Fruit fly (Drosophila melanogaster) whole organism, adult: ENCODE data around the gene CG32813.

ENCODE experiments used
- CG11617 ChIP-seq: fragments of 200-800 bp; sonication (Bioruptor generic); optimal IDR thresholded peaks from 2 replicates; lab custom pipeline; 2017; ENCODE audit warnings: mild to moderate bottlenecking, missing biosample characterization, missing genetic modification reagents, missing genetic modification characterization
- CG12768 ChIP-seq: fragments of 200-800 bp; sonication (Bioruptor generic); optimal IDR thresholded peaks from 2 replicates; lab custom pipeline; 2017; ENCODE audit warnings: missing biosample characterization, missing genetic modification characterization, mild to moderate bottlenecking, moderate library complexity, missing genetic modification reagents
- CG14711 ChIP-seq: fragments of 200-800 bp; sonication (Bioruptor generic); optimal IDR thresholded peaks from 2 replicates; lab custom pipeline; 2018; ENCODE audit warnings: missing biosample characterization, mild to moderate bottlenecking, missing genetic modification characterization, moderate library complexity
- CG1620 ChIP-seq: fragments of 200-800 bp; sonication (Bioruptor generic); optimal IDR thresholded peaks from 2 replicates; lab custom pipeline; 2016; ENCODE audit warnings: missing biosample characterization, missing genetic modification characterization
- CG33017 ChIP-seq: fragments of 200-800 bp; sonication (Bioruptor generic); optimal IDR thresholded peaks from 2 replicates; lab custom pipeline; 2018; ENCODE audit warnings: missing biosample characterization, mild to moderate bottlenecking, missing genetic modification characterization, moderate library complexity
- CG5204 ChIP-seq: fragments of 200-800 bp; sonication (Bioruptor generic); optimal IDR thresholded peaks from 2 replicates; lab custom pipeline; 2016; ENCODE audit warnings: missing biosample characterization, missing genetic modification characterization
- CG7045 ChIP-seq: fragments of 200-800 bp; sonication (Bioruptor generic); optimal IDR thresholded peaks from 2 replicates; lab custom pipeline; 2017; ENCODE audit warnings: missing biosample characterization, mild to moderate bottlenecking, missing genetic modification characterization
- CG7101 ChIP-seq: fragments of 200-800 bp; sonication (Bioruptor generic); optimal IDR thresholded peaks from 2 replicates; lab custom pipeline; 2018; ENCODE audit warnings: missing biosample characterization, mild to moderate bottlenecking, missing genetic modification characterization, moderate library complexity
- Clk ChIP-seq: fragments of 200-800 bp; sonication (Bioruptor generic); optimal IDR thresholded peaks from 2 replicates; lab custom pipeline; 2017; ENCODE audit warnings: missing biosample characterization, missing genetic modification characterization
- Crg-1 ChIP-seq: fragments of 200-800 bp; sonication (Bioruptor generic); optimal IDR thresholded peaks from 2 replicates; lab custom pipeline; 2016; ENCODE audit warnings: missing biosample characterization, missing genetic modification characterization
- Hr96 ChIP-seq: fragments of 200-800 bp; sonication (Bioruptor generic); optimal IDR thresholded peaks from 2 replicates; lab custom pipeline; 2016; ENCODE audit warnings: missing biosample characterization, missing genetic modification characterization
- Mnt ChIP-seq: fragments of 200-800 bp; sonication (Bioruptor generic); optimal IDR thresholded peaks from 2 replicates; lab custom pipeline; 2016; ENCODE audit warnings: missing biosample characterization, mild to moderate bottlenecking, missing genetic modification characterization
- bab1 ChIP-seq: fragments of 200-800 bp; sonication (Bioruptor generic); optimal IDR thresholded peaks from 3 replicates; lab custom pipeline; 2019; ENCODE audit warnings: missing biosample characterization, mild to moderate bottlenecking, missing genetic modification characterization, moderate library complexity
- cic ChIP-seq: fragments of 200-800 bp; sonication (Bioruptor generic); optimal IDR thresholded peaks from 2 replicates; lab custom pipeline; 2017; ENCODE audit warnings: missing biosample characterization, mild to moderate bottlenecking, missing genetic modification characterization, moderate library complexity
- cnc ChIP-seq, 2 experiments: fragments of >200 bp; optimal IDR thresholded peaks; 2 replicates each; lab custom pipeline; 2017
- kay ChIP-seq: fragments of 200-800 bp; sonication (Bioruptor generic); peaks from one replicate; lab custom pipeline; 2016; ENCODE audit warnings: missing biosample characterization, missing genetic modification characterization, borderline replicate concordance
- pad ChIP-seq: fragments of 200-800 bp; sonication (Bioruptor generic); optimal IDR thresholded peaks from 3 replicates; lab custom pipeline; 2017; ENCODE audit warnings: missing biosample characterization, missing genetic modification characterization, mild to moderate bottlenecking, moderate library complexity, missing genetic modification reagents
- tj ChIP-seq: fragments of 200-800 bp; sonication (Bioruptor generic); optimal IDR thresholded peaks from 3 replicates; lab custom pipeline; 2017; ENCODE audit warnings: missing biosample characterization, mild to moderate bottlenecking, missing genetic modification characterization, moderate library complexity

The CG32813 gene

dm6 chrX:1372667-1373066 lies 8.0 kb upstream of the CG32813 start:
- TF ChIP-seq CG1620 (GFP tag; lab: Kevin White, UChicago) (no peak), Crg-1 (GFP tag; lab: Kevin White, UChicago) (no peak), kay (GFP tag; lab: Kevin White, UChicago) (no peak), cnc (optimal IDR thresholded peaks at IDR 0.05; lab: Kevin White, UChicago) (no peak), Mnt (GFP tag; lab: Kevin White, UChicago) (no peak), CG7101 (tag; lab: Kevin White, UChicago) (no peak), bab1 (no peak), Hr96 (GFP tag; lab: Kevin White, UChicago) (no peak), CG11617 (GFP tag; lab: Kevin White, UChicago) (no peak), cic (GFP tag; lab: Kevin White, UChicago) (no peak), tj (GFP tag; lab: Kevin White, UChicago) (no peak), CG14711 (tag; lab: Kevin White, UChicago) (no peak), CG7045 (GFP tag; lab: Kevin White, UChicago) (no peak), Clk (GFP tag; lab: Kevin White, UChicago) (no peak), CG12768 (GFP tag; lab: Kevin White, UChicago) (no peak), pad (GFP tag; lab: Kevin White, UChicago) (no peak), CG5204 (GFP tag; lab: Kevin White, UChicago) (no peak), CG33017 (tag; lab: Kevin White, UChicago) (no peak)

dm6 chrX:1375265-1375958 lies 5.3 kb upstream of the CG32813 start, which contains the start of gene AMPKalpha:
Gene AMPKalpha, plus strand, starts transcription at chrX:1375536.
- TF ChIP-seq cic (GFP tag; lab: Kevin White, UChicago) (peak; percentile 33), tj (GFP tag; lab: Kevin White, UChicago) (peak; percentile 75), kay (GFP tag; lab: Kevin White, UChicago) (no peak), bab1 (peak; percentile 41)

DNA sequence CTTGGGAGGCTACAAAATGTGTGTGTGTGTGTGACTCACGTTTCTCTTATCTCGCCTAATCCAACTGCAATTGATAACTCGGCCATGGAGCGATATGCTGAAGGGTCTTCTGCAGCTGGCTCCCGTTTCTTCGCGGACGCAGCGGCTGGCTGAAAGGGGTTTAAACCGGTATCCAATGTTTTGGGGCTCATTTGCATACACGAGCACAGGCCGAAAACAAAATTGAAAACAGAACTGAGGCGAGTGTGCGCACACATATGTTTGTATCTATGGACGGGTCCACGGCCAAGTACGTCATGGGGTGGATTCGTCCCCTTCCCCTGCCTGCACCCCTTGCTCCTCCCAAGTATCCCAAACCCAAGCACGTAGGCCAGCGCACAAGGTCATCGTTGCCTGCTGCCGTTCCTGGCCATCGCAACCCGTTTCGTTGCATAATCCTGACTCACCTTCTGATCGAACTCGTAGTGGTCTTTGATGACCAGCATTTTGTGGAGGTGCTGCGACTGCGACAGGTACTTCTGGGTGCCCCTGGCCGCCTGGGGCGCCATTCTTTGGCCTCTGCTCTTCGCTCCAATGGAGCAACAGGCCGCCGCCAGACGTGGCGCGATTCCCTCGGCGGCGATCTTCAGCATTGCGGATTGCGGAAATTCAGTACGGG lies 893 bp upstream of the CG32813 start:
- TF ChIP-seq pad (GFP tag; lab: Kevin White, UChicago) (no peak), cnc (optimal IDR thresholded peaks at IDR 0.05; lab: Kevin White, UChicago) (peak in 1 of 2 experiments; percentile 11), bab1 (no peak), CG7101 (tag; lab: Kevin White, UChicago) (no peak), CG14711 (tag; lab: Kevin White, UChicago) (no peak), tj (GFP tag; lab: Kevin White, UChicago) (no peak), CG1620 (GFP tag; lab: Kevin White, UChicago) (no peak), Crg-1 (GFP tag; lab: Kevin White, UChicago) (no peak), CG12768 (GFP tag; lab: Kevin White, UChicago) (no peak)

- TF ChIP-seq Clk (GFP tag; lab: Kevin White, UChicago): no peak
- TF ChIP-seq CG14711 (tag; lab: Kevin White, UChicago): no peak
- TF ChIP-seq Mnt (GFP tag; lab: Kevin White, UChicago): peak; percentile 34
Measured at dm6 chrX:1381413-1381991, 788 bp downstream of the CG32813 start.

DNA sequence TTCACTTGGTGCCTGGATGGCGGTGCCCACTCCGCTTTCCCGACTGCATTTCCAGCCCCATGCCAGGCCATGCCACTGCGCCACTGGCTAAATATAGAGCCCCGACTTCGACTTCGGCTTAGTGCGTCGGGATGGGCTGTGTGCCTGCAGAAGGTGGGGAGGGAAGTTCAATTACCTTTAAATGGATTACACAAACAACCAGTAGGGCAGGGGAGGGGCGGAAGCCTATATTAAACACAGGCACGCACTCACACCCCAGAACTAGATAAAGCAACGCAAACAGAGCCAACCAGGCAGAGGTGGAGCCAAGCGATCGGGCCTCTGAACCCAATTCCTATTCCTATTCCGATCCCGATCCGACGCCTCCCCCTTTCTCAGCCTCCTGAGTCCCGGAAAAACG lies 1.8 kb downstream of the CG32813 start:
- TF ChIP-seq cic (GFP tag; lab: Kevin White, UChicago) (no peak), CG1620 (GFP tag; lab: Kevin White, UChicago) (no peak), tj (GFP tag; lab: Kevin White, UChicago) (no peak), CG7045 (GFP tag; lab: Kevin White, UChicago) (no peak), cnc (optimal IDR thresholded peaks at IDR 0.05; lab: Kevin White, UChicago) (no peak)

dm6 chrX:1384232-1384631 lies 3.5 kb downstream of the CG32813 start:
- TF ChIP-seq pad (GFP tag; lab: Kevin White, UChicago): peak; percentile 33
- TF ChIP-seq CG5204 (GFP tag; lab: Kevin White, UChicago): no peak
- TF ChIP-seq Mnt (GFP tag; lab: Kevin White, UChicago): peak; percentile 2

dm6 chrX:1387149-1387752 lies 6.5 kb downstream of the CG32813 start:
- TF ChIP-seq cnc (optimal IDR thresholded peaks at IDR 0.05; lab: Kevin White, UChicago): no peak
- peak; percentile 31 for TF ChIP-seq Mnt (GFP tag; lab: Kevin White, UChicago)
- no peak for TF ChIP-seq kay (GFP tag; lab: Kevin White, UChicago)
- TF ChIP-seq pad (GFP tag; lab: Kevin White, UChicago): peak; percentile 8
- no peak for TF ChIP-seq CG7101 (tag; lab: Kevin White, UChicago)
- peak; percentile 64 for TF ChIP-seq tj (GFP tag; lab: Kevin White, UChicago)
- TF ChIP-seq Clk (GFP tag; lab: Kevin White, UChicago): no peak
- TF ChIP-seq CG12768 (GFP tag; lab: Kevin White, UChicago): peak; percentile 16
